Worm (Caenorhabditis elegans) whole organism, midembryonic: ENCODE results near the gene mtm-3.

Source experiments
- T22C8.4 ChIP-seq: fragments of 200-800 bp; sonication (Bioruptor generic); IDR thresholded peaks from 2 replicates; pipeline ENCODE4 v1.3.6; 2022; ENCODE audit warnings: missing genetic modification characterization, missing compliant biosample characterization
- cog-1 ChIP-seq: sonication (generic microtip); optimal IDR thresholded peaks from 2 replicates; lab custom pipeline; 2016; ENCODE audit warnings: missing genetic modification characterization, missing compliant biosample characterization
- flt-1 ChIP-seq: fragments of 200-800 bp; sonication (Bioruptor generic); IDR thresholded peaks from 2 replicates; pipeline ENCODE4 v1.3.6; 2022; ENCODE audit warnings: missing genetic modification characterization, missing compliant biosample characterization
- klf-2 ChIP-seq: fragments of 200-800 bp; sonication (Bioruptor generic); conservative IDR thresholded peaks from 2 replicates; pipeline ENCODE4 v1.3.6; 2022; ENCODE audit warnings: missing genetic modification reagents, missing genetic modification characterization, missing compliant biosample characterization
- med-1 ChIP-seq: sonication (generic microtip); optimal IDR thresholded peaks from 2 replicates; lab custom pipeline; 2017; ENCODE audit warnings: missing genetic modification characterization, mild to moderate bottlenecking, missing compliant biosample characterization, antibody characterized with exemption, missing genetic modification reagents; ENCODE audit not compliant: insufficient read depth
- ref-1 ChIP-seq: fragments of 200-800 bp; sonication (Bioruptor generic); conservative IDR thresholded peaks from 2 replicates; pipeline ENCODE4 v1.3.6; 2022; ENCODE audit warnings: missing genetic modification reagents, missing genetic modification characterization, missing compliant biosample characterization
- tab-1 ChIP-seq: fragments of 200-800 bp; sonication (Bioruptor generic); IDR thresholded peaks from 2 replicates; pipeline ENCODE4 v1.3.6; 2022; ENCODE audit warnings: missing genetic modification characterization, missing compliant biosample characterization
- ztf-23 ChIP-seq: fragments of 200-800 bp; sonication (Bioruptor generic); IDR thresholded peaks from 2 replicates; pipeline ENCODE4 v1.3.6; 2022; ENCODE audit warnings: missing genetic modification reagents, missing genetic modification characterization, missing compliant biosample characterization
- ztf-29 ChIP-seq: fragments of 200-800 bp; sonication (Bioruptor generic); IDR thresholded peaks from 2 replicates; pipeline ENCODE4 v1.3.6; 2022; ENCODE audit warnings: missing genetic modification reagents, missing genetic modification characterization, missing compliant biosample characterization

The mtm-3 gene

ce11 chrIII:3786427-3786935, 13.8 kb downstream of the mtm-3 start, which contains the start of gene acy-3:
Gene acy-3, minus strand, starts transcription at chrIII:3786477.
- no peak for TF ChIP-seq med-1 (GFP tag; lab: Kevin White, UChicago)
- TF ChIP-seq tab-1 (GFP tag; lab: Robert Waterston, UW), result 0 out of 2 replicates have a peak, but pooled peaks have one; percentile 27
- TF ChIP-seq ref-1 (GFP tag; lab: Robert Waterston, UW), result no peak
- no peak for TF ChIP-seq cog-1 (tag; lab: Kevin White, UChicago)

DNA sequence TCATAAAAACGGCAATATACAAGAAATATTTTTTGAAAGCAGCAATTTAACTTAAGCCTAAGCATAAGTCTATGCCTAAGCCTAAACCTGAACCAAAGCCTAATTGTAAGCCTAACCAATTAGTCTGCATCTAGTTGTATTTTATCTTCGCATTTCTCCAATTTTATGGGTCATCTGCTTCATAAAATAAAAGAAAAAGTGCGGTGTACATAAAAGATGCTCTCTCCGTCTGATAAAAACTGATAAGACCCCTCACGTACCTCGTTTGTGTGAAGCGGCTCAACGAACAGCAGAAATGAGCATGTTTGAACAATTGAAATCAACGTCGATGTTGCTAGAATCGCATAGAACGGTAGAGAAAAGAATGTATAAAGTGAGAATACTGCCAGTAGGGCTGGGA, 15.2 kb downstream of the mtm-3 start:
- TF ChIP-seq ztf-29 (GFP tag; lab: Robert Waterston, UW), result peak; percentile 32; the same call in 1 of the 2 replicates
- no peak for TF ChIP-seq ref-1 (GFP tag; lab: Robert Waterston, UW)

- TF ChIP-seq flt-1 (GFP tag; lab: Robert Waterston, UW) (no peak), ref-1 (GFP tag; lab: Robert Waterston, UW) (no peak), T22C8.4 (GFP tag; lab: Robert Waterston, UW) (no peak), cog-1 (tag; lab: Kevin White, UChicago) (no peak), klf-2 (GFP tag; lab: Robert Waterston, UW) (no peak), ztf-23 (GFP tag; lab: Robert Waterston, UW) (no peak), ztf-29 (GFP tag; lab: Robert Waterston, UW) (no peak), tab-1 (GFP tag; lab: Robert Waterston, UW) (no peak), med-1 (GFP tag; lab: Kevin White, UChicago) (no peak)
Observed at ce11 chrIII:3783914-3784313, 16.4 kb downstream of the mtm-3 start.

ce11 chrIII:3782853-3783252, 17.4 kb downstream of the mtm-3 start:
- TF ChIP-seq cog-1 (tag; lab: Kevin White, UChicago) (no peak), tab-1 (GFP tag; lab: Robert Waterston, UW) (no peak), ztf-23 (GFP tag; lab: Robert Waterston, UW) (no peak), T22C8.4 (GFP tag; lab: Robert Waterston, UW) (no peak), klf-2 (GFP tag; lab: Robert Waterston, UW) (no peak), ref-1 (GFP tag; lab: Robert Waterston, UW) (no peak), flt-1 (GFP tag; lab: Robert Waterston, UW) (no peak), med-1 (GFP tag; lab: Kevin White, UChicago) (no peak), ztf-29 (GFP tag; lab: Robert Waterston, UW) (no peak)

ce11 chrIII:3781827-3782226, 18.4 kb downstream of the mtm-3 start:
- TF ChIP-seq ztf-29 (GFP tag; lab: Robert Waterston, UW), result no peak
- TF ChIP-seq klf-2 (GFP tag; lab: Robert Waterston, UW), result no peak
- TF ChIP-seq T22C8.4 (GFP tag; lab: Robert Waterston, UW), result no peak
- TF ChIP-seq flt-1 (GFP tag; lab: Robert Waterston, UW), result no peak
- TF ChIP-seq ztf-23 (GFP tag; lab: Robert Waterston, UW), result no peak

ce11 chrIII:3774550-3774949, 25.7 kb downstream of the mtm-3 start:
- TF ChIP-seq med-1 (GFP tag; lab: Kevin White, UChicago), result no peak
- TF ChIP-seq ztf-29 (GFP tag; lab: Robert Waterston, UW), result no peak
- no peak for TF ChIP-seq flt-1 (GFP tag; lab: Robert Waterston, UW)
- no peak for TF ChIP-seq klf-2 (GFP tag; lab: Robert Waterston, UW)
- TF ChIP-seq ref-1 (GFP tag; lab: Robert Waterston, UW), result no peak
- no peak for TF ChIP-seq T22C8.4 (GFP tag; lab: Robert Waterston, UW)
- TF ChIP-seq tab-1 (GFP tag; lab: Robert Waterston, UW), result no peak
- TF ChIP-seq cog-1 (tag; lab: Kevin White, UChicago), result no peak
- TF ChIP-seq ztf-23 (GFP tag; lab: Robert Waterston, UW), result no peak

DNA sequence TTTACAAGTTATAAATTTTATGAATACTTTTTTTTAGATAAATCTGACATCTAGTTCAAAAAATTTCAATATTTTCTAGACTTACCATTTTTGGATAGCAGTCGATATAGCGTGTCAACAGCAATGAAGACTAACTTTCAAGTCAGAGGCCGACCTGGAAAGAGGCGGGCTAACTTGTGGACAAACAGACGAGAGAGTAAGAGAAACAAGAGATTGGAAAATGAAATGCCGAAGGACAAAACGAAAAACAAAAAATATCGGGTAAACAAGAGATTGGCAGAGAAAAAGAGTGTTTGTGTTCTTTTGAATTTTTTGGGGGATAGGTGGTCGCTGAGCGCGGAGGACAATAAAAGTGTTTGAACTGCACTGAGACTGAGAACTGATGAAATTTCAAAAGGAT, 27.1 kb downstream of the mtm-3 start, which contains the start of gene lec-4:
Gene lec-4 (minus strand): TSS at position 154 of the 400 bp plus-strand sequence.
- no peak for TF ChIP-seq klf-2 (GFP tag; lab: Robert Waterston, UW)
- no peak for TF ChIP-seq ztf-29 (GFP tag; lab: Robert Waterston, UW)
- TF ChIP-seq tab-1 (GFP tag; lab: Robert Waterston, UW), result no peak
- no peak for TF ChIP-seq flt-1 (GFP tag; lab: Robert Waterston, UW)
- no peak for TF ChIP-seq ref-1 (GFP tag; lab: Robert Waterston, UW)
- no peak for TF ChIP-seq T22C8.4 (GFP tag; lab: Robert Waterston, UW)
- no peak for TF ChIP-seq cog-1 (tag; lab: Kevin White, UChicago)
- no peak for TF ChIP-seq med-1 (GFP tag; lab: Kevin White, UChicago)
- TF ChIP-seq ztf-23 (GFP tag; lab: Robert Waterston, UW), result no peak

DNA sequence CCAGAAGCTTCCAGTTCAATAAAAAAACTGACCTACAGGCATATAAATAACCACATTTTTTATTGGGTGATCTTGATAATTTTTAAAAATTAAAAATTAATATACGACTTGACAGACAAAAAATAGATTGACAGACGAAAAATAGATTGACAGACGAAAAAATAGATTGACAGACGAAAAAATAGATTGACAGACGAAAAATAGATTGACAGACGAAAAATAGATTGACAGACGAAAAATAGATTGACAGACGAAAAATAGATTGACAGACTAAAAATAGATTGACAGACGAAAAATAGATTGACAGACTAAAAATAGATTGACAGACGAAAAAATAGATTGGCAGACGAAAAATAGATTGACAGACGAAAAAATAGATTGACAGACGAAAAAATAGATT, 29.9 kb downstream of the mtm-3 start:
- TF ChIP-seq ztf-23 (GFP tag; lab: Robert Waterston, UW) (peak; percentile 85), klf-2 (GFP tag; lab: Robert Waterston, UW) (peak; percentile 73; the same call in 1 of the 2 replicates), T22C8.4 (GFP tag; lab: Robert Waterston, UW) (peak; percentile 66), flt-1 (GFP tag; lab: Robert Waterston, UW) (peak; percentile 85), ref-1 (GFP tag; lab: Robert Waterston, UW) (0 out of 2 replicates have a peak, but pooled peaks have one; percentile 29)

DNA sequence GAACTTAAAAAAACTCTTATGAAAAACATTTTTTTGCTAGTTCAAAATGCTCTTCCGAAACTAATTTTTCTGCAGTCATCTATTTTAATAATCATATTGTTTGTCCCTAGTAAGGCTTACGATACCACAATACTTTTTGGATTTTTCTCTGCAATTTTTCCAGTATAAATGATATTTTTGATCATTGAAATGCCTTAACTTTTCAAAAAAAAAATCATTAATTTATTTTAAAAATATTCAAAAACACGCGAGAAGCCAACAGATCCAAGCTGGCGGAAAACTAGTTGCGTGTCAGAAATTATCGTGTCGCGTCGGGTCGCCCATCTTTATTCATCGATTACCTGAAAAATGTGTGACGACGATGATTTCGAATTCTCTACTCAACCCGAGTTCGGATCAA, 32.1 kb downstream of the mtm-3 start, which contains the start of gene gmeb-3:
Gene gmeb-3 (plus strand): TSS at position 301 of the 400 bp plus-strand sequence.
- TF ChIP-seq klf-2 (GFP tag; lab: Robert Waterston, UW) (no peak), ref-1 (GFP tag; lab: Robert Waterston, UW) (no peak)

- no peak for TF ChIP-seq ref-1 (GFP tag; lab: Robert Waterston, UW)
- no peak for TF ChIP-seq med-1 (GFP tag; lab: Kevin White, UChicago)
- no peak for TF ChIP-seq cog-1 (tag; lab: Kevin White, UChicago)
- TF ChIP-seq flt-1 (GFP tag; lab: Robert Waterston, UW), result no peak
- no peak for TF ChIP-seq tab-1 (GFP tag; lab: Robert Waterston, UW)
- no peak for TF ChIP-seq T22C8.4 (GFP tag; lab: Robert Waterston, UW)
- TF ChIP-seq ztf-23 (GFP tag; lab: Robert Waterston, UW), result no peak
Observed at ce11 chrIII:3765460-3765859, 34.8 kb downstream of the mtm-3 start, which contains the start of gene C44F1.1. Gene C44F1.1, minus strand, starts transcription at chrIII:3765560.
